Fruit fly (Drosophila melanogaster) whole organism, embryonic: ENCODE measurements around the gene UQCR-Q.

Source experiments
- ATbp ChIP-seq: fragments of 200-800 bp; sonication (Bioruptor generic); optimal IDR thresholded peaks from 2 replicates; lab custom pipeline; 2017; ENCODE audit warnings: missing biosample characterization, mild to moderate bottlenecking, missing genetic modification characterization, missing genetic modification reagents
- Aef1 ChIP-seq: fragments of 200-800 bp; sonication (Bioruptor generic); IDR thresholded peaks from 3 replicates; pipeline ENCODE4 v1.3.6; 2022; ENCODE audit warnings: missing biosample characterization, missing genetic modification characterization
- Atf-2 ChIP-seq: fragments of 200-800 bp; sonication (Bioruptor generic); optimal IDR thresholded peaks from 2 replicates; lab custom pipeline; 2016; ENCODE audit warnings: missing biosample characterization, missing genetic modification characterization
- Bdp1 ChIP-seq: fragments of 200-800 bp; sonication (Bioruptor generic); optimal IDR thresholded peaks from 3 replicates; lab custom pipeline; 2016; ENCODE audit warnings: missing biosample characterization, missing genetic modification characterization
- Bgb ChIP-seq: fragments of 200-800 bp; sonication (Bioruptor generic); IDR thresholded peaks from 2 replicates; pipeline ENCODE4 v1.3.6; 2022; ENCODE audit warnings: missing biosample characterization, missing genetic modification characterization; ENCODE audit not compliant: partially characterized antibody
- C15 ChIP-seq: fragments of 200-800 bp; sonication (Bioruptor generic); IDR thresholded peaks from 3 replicates; pipeline ENCODE4 v1.3.6; 2022; ENCODE audit warnings: missing biosample characterization, missing genetic modification characterization
- CG10209 ChIP-seq: fragments of 200-800 bp; sonication (Bioruptor generic); optimal IDR thresholded peaks from 3 replicates; lab custom pipeline; 2017; ENCODE audit warnings: missing biosample characterization, mild to moderate bottlenecking, missing genetic modification characterization, missing genetic modification reagents
- CG14860 ChIP-seq: fragments of 200-800 bp; sonication (Bioruptor generic); IDR thresholded peaks from 3 replicates; pipeline ENCODE4 v1.3.6; 2022; ENCODE audit warnings: missing biosample characterization, missing genetic modification characterization; ENCODE audit not compliant: partially characterized antibody
- CG17328 ChIP-seq: fragments of 200-800 bp; sonication (Bioruptor generic); IDR thresholded peaks from 2 replicates; pipeline ENCODE4 v1.3.6; 2022; ENCODE audit warnings: missing biosample characterization, missing genetic modification characterization
- CG18011 ChIP-seq: fragments of 200-800 bp; sonication (Bioruptor generic); optimal IDR thresholded peaks from 2 replicates; lab custom pipeline; 2017; ENCODE audit warnings: missing biosample characterization, missing genetic modification characterization, mild to moderate bottlenecking, moderate library complexity, missing genotype
- CG18476 ChIP-seq: fragments of 200-800 bp; sonication (Bioruptor generic); optimal IDR thresholded peaks from 2 replicates; lab custom pipeline; 2016; ENCODE audit warnings: missing biosample characterization, mild to moderate bottlenecking, missing genetic modification characterization
- CG31365 ChIP-seq: fragments of 200-800 bp; sonication (Bioruptor generic); optimal IDR thresholded peaks from 2 replicates; lab custom pipeline; 2018; ENCODE audit warnings: missing biosample characterization, mild to moderate bottlenecking, missing genetic modification characterization
- CG3407 ChIP-seq: fragments of 200-800 bp; sonication (Bioruptor generic); optimal IDR thresholded peaks from 2 replicates; lab custom pipeline; 2018; ENCODE audit warnings: missing biosample characterization, mild to moderate bottlenecking, missing genetic modification characterization
- CG42726 ChIP-seq: fragments of 200-800 bp; sonication (Bioruptor generic); IDR thresholded peaks from 2 replicates; pipeline ENCODE4 v1.3.6; 2022; ENCODE audit warnings: missing biosample characterization, missing genetic modification characterization; ENCODE audit not compliant: partially characterized antibody
- CG8388 ChIP-seq: fragments of 200-800 bp; sonication (Bioruptor generic); optimal IDR thresholded peaks from 2 replicates; lab custom pipeline; 2019; ENCODE audit warnings: missing biosample characterization, mild to moderate bottlenecking, missing genetic modification characterization, moderate library complexity
- CG8765 ChIP-seq: fragments of 200-800 bp; sonication (Bioruptor generic); IDR thresholded peaks from 2 replicates; pipeline ENCODE4 v1.3.6; 2022; ENCODE audit warnings: missing biosample characterization, missing genetic modification characterization
- CG9215 ChIP-seq: fragments of 200-800 bp; sonication (Bioruptor generic); IDR thresholded peaks from 2 replicates; pipeline ENCODE4 v1.3.6; 2022; ENCODE audit warnings: missing biosample characterization, missing genetic modification characterization
- CG9609 ChIP-seq: fragments of 200-800 bp; sonication (Bioruptor generic); optimal IDR thresholded peaks from 3 replicates; lab custom pipeline; 2016; ENCODE audit warnings: missing biosample characterization, missing genetic modification characterization
- D19A ChIP-seq: fragments of 200-800 bp; optimal IDR thresholded peaks from 3 replicates; lab custom pipeline; 2019; ENCODE audit warnings: missing biosample characterization, mild to moderate bottlenecking, missing genetic modification characterization, moderate library complexity
- Doc3 ChIP-seq: fragments of 200-800 bp; sonication (Bioruptor generic); IDR thresholded peaks from 3 replicates; pipeline ENCODE4 v1.3.6; 2022; ENCODE audit warnings: missing biosample characterization, missing genetic modification characterization; ENCODE audit not compliant: partially characterized antibody
- Drgx ChIP-seq: fragments of 200-800 bp; sonication (Bioruptor generic); IDR thresholded peaks from 2 replicates; pipeline ENCODE4 v1.3.6; 2022; ENCODE audit warnings: missing biosample characterization, missing genetic modification characterization
- E2f2 ChIP-seq: fragments of 200-800 bp; sonication (Bioruptor generic); IDR thresholded peaks from 2 replicates; pipeline ENCODE4 v1.3.6; 2022; ENCODE audit warnings: missing biosample characterization, missing genetic modification characterization
- Ets65A ChIP-seq: fragments of 200-800 bp; sonication (Bioruptor generic); peaks from one replicate; lab custom pipeline; 2016; ENCODE audit warnings: missing biosample characterization, missing genetic modification characterization
- Fer2 ChIP-seq: fragments of 200-800 bp; sonication (Bioruptor generic); optimal IDR thresholded peaks from 2 replicates; lab custom pipeline; 2018; ENCODE audit warnings: missing biosample characterization, mild to moderate bottlenecking, missing genetic modification characterization, moderate library complexity
- Hr3 ChIP-seq: fragments of 200-800 bp; sonication (Bioruptor generic); optimal IDR thresholded peaks from 3 replicates; lab custom pipeline; 2016; ENCODE audit warnings: missing biosample characterization, missing genetic modification characterization
- Kr ChIP-seq: fragments of 200-800 bp; sonication (Bioruptor generic); optimal IDR thresholded peaks from 2 replicates; lab custom pipeline; 2017; ENCODE audit warnings: missing biosample characterization, mild to moderate bottlenecking, missing genetic modification characterization
- NC2α ChIP-seq: fragments of 200-800 bp; sonication (Bioruptor generic); optimal IDR thresholded peaks from 2 replicates; lab custom pipeline; 2016; ENCODE audit warnings: missing biosample characterization, missing genetic modification characterization
- Spps ChIP-seq: fragments of 200-800 bp; sonication (Bioruptor generic); optimal IDR thresholded peaks from 2 replicates; lab custom pipeline; 2018; ENCODE audit warnings: missing biosample characterization, mild to moderate bottlenecking, missing genetic modification characterization
- Tbp ChIP-seq: fragments of >200 bp; optimal IDR thresholded peaks from 2 replicates; lab custom pipeline; 2018; ENCODE audit warnings: missing biosample characterization, missing genetic modification characterization
- ato ChIP-seq: fragments of 200-800 bp; sonication (Bioruptor generic); IDR thresholded peaks from 2 replicates; pipeline ENCODE4 v1.3.6; 2022; ENCODE audit warnings: missing biosample characterization, missing genetic modification characterization; ENCODE audit not compliant: partially characterized antibody
- da ChIP-seq: fragments of 200-800 bp; sonication (Bioruptor generic); optimal IDR thresholded peaks from 2 replicates; lab custom pipeline; 2016; ENCODE audit warnings: missing biosample characterization, missing genetic modification characterization
- danr ChIP-seq: fragments of 200-800 bp; sonication (Bioruptor generic); IDR thresholded peaks from 2 replicates; pipeline ENCODE4 v1.3.6; 2022; ENCODE audit warnings: missing biosample characterization, missing genetic modification characterization
- emc ChIP-seq: fragments of 200-800 bp; sonication (Bioruptor generic); optimal IDR thresholded peaks from 2 replicates; lab custom pipeline; 2016; ENCODE audit warnings: missing biosample characterization, missing genetic modification characterization
- ems ChIP-seq: fragments of 200-800 bp; sonication (Bioruptor generic); optimal IDR thresholded peaks from 3 replicates; lab custom pipeline; 2016; ENCODE audit warnings: missing biosample characterization, missing genetic modification characterization
- eve ChIP-seq, 2 experiments: fragments of >200 bp; optimal IDR thresholded peaks; 2 replicates each; lab custom pipeline; 2017; ENCODE audit warnings: missing biosample characterization in 2 of 2, missing genetic modification characterization in 2 of 2
- h ChIP-seq: fragments of >200 bp; optimal IDR thresholded peaks from 2 replicates; lab custom pipeline; 2017
- ham ChIP-seq: fragments of 200-800 bp; sonication (Bioruptor generic); IDR thresholded peaks from 2 replicates; pipeline ENCODE4 v1.3.6; 2022; ENCODE audit warnings: missing biosample characterization, missing genetic modification characterization
- inv ChIP-seq: fragments of 200-800 bp; sonication (Bioruptor generic); IDR thresholded peaks from 2 replicates; pipeline ENCODE4 v1.3.6; 2022; ENCODE audit warnings: missing biosample characterization, missing genetic modification characterization; ENCODE audit not compliant: partially characterized antibody
- kah ChIP-seq: fragments of 200-800 bp; sonication (Bioruptor generic); optimal IDR thresholded peaks from 2 replicates; lab custom pipeline; 2018; ENCODE audit warnings: missing biosample characterization, mild to moderate bottlenecking, missing genetic modification characterization
- mld ChIP-seq: fragments of 200-800 bp; sonication (Bioruptor generic); IDR thresholded peaks from 3 replicates; pipeline ENCODE4 v1.3.6; 2022; ENCODE audit warnings: missing biosample characterization, missing genetic modification characterization; ENCODE audit not compliant: partially characterized antibody
- nom ChIP-seq: fragments of 200-800 bp; sonication (Bioruptor generic); optimal IDR thresholded peaks from 2 replicates; lab custom pipeline; 2017; ENCODE audit warnings: missing biosample characterization, missing genetic modification characterization, mild to moderate bottlenecking, moderate library complexity, missing genetic modification reagents
- odd ChIP-seq: fragments of 200-800 bp; sonication (Bioruptor generic); optimal IDR thresholded peaks from 2 replicates; lab custom pipeline; 2017; ENCODE audit warnings: missing biosample characterization, mild to moderate bottlenecking, missing genetic modification characterization
- pb ChIP-seq: fragments of 200-800 bp; sonication (Bioruptor generic); optimal IDR thresholded peaks from 3 replicates; lab custom pipeline; 2016; ENCODE audit warnings: missing biosample characterization, missing genetic modification characterization
- ranshi ChIP-seq: fragments of 200-800 bp; sonication (Bioruptor generic); IDR thresholded peaks from 2 replicates; pipeline ENCODE4 v1.3.6; 2022; ENCODE audit warnings: missing biosample characterization, missing genetic modification characterization
- rib ChIP-seq: fragments of 200-800 bp; sonication (Bioruptor generic); IDR thresholded peaks from 2 replicates; pipeline ENCODE4 v1.3.6; 2022; ENCODE audit warnings: missing biosample characterization, missing genetic modification characterization
- sens ChIP-seq: fragments of 200-800 bp; sonication (Bioruptor generic); peaks from one replicate; lab custom pipeline; 2016; ENCODE audit warnings: missing biosample characterization, missing genetic modification characterization
- sima ChIP-seq: fragments of 200-800 bp; sonication (Bioruptor generic); optimal IDR thresholded peaks from 2 replicates; lab custom pipeline; 2016; ENCODE audit warnings: missing biosample characterization, missing genetic modification characterization
- slbo ChIP-seq: fragments of 200-800 bp; sonication (Bioruptor generic); IDR thresholded peaks from 2 replicates; pipeline ENCODE4 v1.3.6; 2022; ENCODE audit warnings: missing biosample characterization, missing genetic modification characterization
- sna ChIP-seq: fragments of 200-800 bp; sonication (Bioruptor generic); IDR thresholded peaks from 2 replicates; pipeline ENCODE4 v1.3.6; 2022; ENCODE audit warnings: missing biosample characterization, missing genetic modification characterization; ENCODE audit not compliant: partially characterized antibody
- sug ChIP-seq: fragments of 200-800 bp; optimal IDR thresholded peaks from 2 replicates; lab custom pipeline; 2019; ENCODE audit warnings: missing biosample characterization, mild to moderate bottlenecking, missing genetic modification characterization, moderate library complexity

Gene UQCR-Q

DNA sequence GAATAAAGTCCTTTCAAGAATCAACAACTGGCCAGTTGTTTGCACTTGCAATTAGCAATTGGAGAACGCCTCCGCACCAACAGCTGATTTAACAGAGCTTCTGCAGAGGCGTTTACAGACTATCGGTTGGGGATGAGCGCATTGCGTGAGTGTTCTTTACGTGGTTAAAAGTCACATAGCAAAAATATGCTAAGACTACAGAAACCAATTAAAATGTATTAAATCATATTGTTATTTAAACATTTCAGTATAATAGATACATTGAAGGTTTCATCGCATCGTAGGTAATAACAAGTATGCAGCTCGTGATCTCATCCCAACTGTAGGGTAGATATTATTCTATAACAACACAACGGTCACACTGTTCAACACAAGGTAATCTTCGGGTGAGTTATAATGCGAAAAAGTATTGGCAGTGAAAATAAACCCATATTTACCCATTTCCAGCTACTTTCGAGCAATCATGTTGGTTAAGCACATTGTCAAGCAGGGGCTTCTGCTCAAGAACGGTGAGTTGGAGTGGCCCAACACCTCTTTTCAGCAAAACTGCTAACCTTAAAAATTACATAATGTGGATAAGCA is 49.3 kb upstream of the UQCR-Q start, which contains the start of the genes Sec3 and COX7B (continued):
- TF ChIP-seq sens = peak; percentile 88
- TF ChIP-seq sna = peak; percentile 91
- 0 out of 2 replicates have a peak, but pooled peaks have one; percentile 22 for TF ChIP-seq rib (GFP tag; lab: Robert Waterston, UW)
- peak; percentile 60 for TF ChIP-seq D19A
- peak; percentile 67; the same call in 1 of the 2 replicates for TF ChIP-seq CG42726 (GFP tag; lab: Robert Waterston, UW)
- TF ChIP-seq da = no peak
- peak; percentile 26 for TF ChIP-seq CG9609 (GFP tag; lab: Kevin White, UChicago)
- TF ChIP-seq nom (GFP tag; lab: Kevin White, UChicago) = peak; percentile 15
- TF ChIP-seq Ets65A (GFP tag; lab: Kevin White, UChicago) = peak; percentile 95
- TF ChIP-seq CG8388 (GFP tag; lab: Kevin White, UChicago) = peak; percentile 51
- no peak for TF ChIP-seq Atf-2 (GFP tag; lab: Kevin White, UChicago)
- TF ChIP-seq CG10209 (GFP tag; lab: Kevin White, UChicago) = peak; percentile 49
- no peak for TF ChIP-seq eve (GFP tag; optimal IDR thresholded peaks at IDR 0.05; lab: Kevin White, UChicago)
- peak; percentile 44 for TF ChIP-seq CG18476 (GFP tag; lab: Kevin White, UChicago)
- TF ChIP-seq slbo (GFP tag; lab: Robert Waterston, UW) = peak; percentile 77
- no peak for TF ChIP-seq ham (GFP tag; lab: Robert Waterston, UW)
- no peak; the same call in 1 of the 2 replicates for TF ChIP-seq Drgx
- no peak for TF ChIP-seq CG17328 (GFP tag; lab: Robert Waterston, UW)
- no peak for TF ChIP-seq pb (GFP tag; lab: Kevin White, UChicago)
- peak; percentile 91 for TF ChIP-seq CG14860 (GFP tag; lab: Robert Waterston, UW)
- no peak for TF ChIP-seq sima
- TF ChIP-seq CG3407 = no peak
- TF ChIP-seq Bdp1 (GFP tag; lab: Kevin White, UChicago) = peak; percentile 46
- TF ChIP-seq Fer2 (tag; lab: Kevin White, UChicago) = peak; percentile 65
- peak; percentile 29 for TF ChIP-seq CG18011 (GFP tag; lab: Kevin White, UChicago)
- peak; percentile 82 for TF ChIP-seq sug (tag; lab: Kevin White, UChicago)
- no peak for TF ChIP-seq Tbp
- TF ChIP-seq h (lab: Kevin White, UChicago) = no peak
- peak; percentile 61 for TF ChIP-seq ems (GFP tag; lab: Kevin White, UChicago)
- 0 out of 2 replicates have a peak, but pooled peaks have one; percentile 33 for TF ChIP-seq ranshi (GFP tag; lab: Robert Waterston, UW)
- no peak; the same call in 1 of the 2 replicates for TF ChIP-seq ato
- TF ChIP-seq Aef1 = peak; percentile 44; the same call in 2 of the 3 replicates
- peak; percentile 11 for TF ChIP-seq odd (GFP tag; lab: Kevin White, UChicago)
- TF ChIP-seq kah = no peak
- peak; percentile 89 for TF ChIP-seq Bgb (GFP tag; lab: Robert Waterston, UW)
- TF ChIP-seq CG9215 = peak; percentile 61
- TF ChIP-seq ATbp (GFP tag; lab: Kevin White, UChicago) = no peak
- TF ChIP-seq Spps (tag; lab: Kevin White, UChicago) = peak; percentile 25
- TF ChIP-seq mld (GFP tag; lab: Robert Waterston, UW) = peak; percentile 77; the same call in 2 of the 3 replicates
- TF ChIP-seq emc = peak; percentile 5
- no peak for TF ChIP-seq CG8765 (GFP tag; lab: Robert Waterston, UW)
- no peak for TF ChIP-seq Kr (GFP tag; lab: Kevin White, UChicago)
- peak; percentile 96 for TF ChIP-seq Doc3 (GFP tag; lab: Robert Waterston, UW)
- TF ChIP-seq NC2α (GFP tag; lab: Kevin White, UChicago) = no peak
- peak; percentile 92 for TF ChIP-seq inv
- no peak for TF ChIP-seq danr
- TF ChIP-seq Hr3 (GFP tag; lab: Kevin White, UChicago) = peak; percentile 66
- no peak for TF ChIP-seq CG31365
- peak; percentile 32; the same call in 1 of the 2 replicates for TF ChIP-seq E2f2
- peak; percentile 53; the same call in 1 of the 3 replicates for TF ChIP-seq C15
